Fruit fly (Drosophila melanogaster): ENCODE measurements around the gene CG43638.

dm6 chr3L:12036658-12037057 lies 7.7 kb upstream of the CG43638 start:
- no peak for TF ChIP-seq pan (optimal IDR thresholded peaks at IDR 0.05)
- no peak for TF ChIP-seq brk (GFP tag; optimal IDR thresholded peaks at IDR 0.05)
- no peak for TF ChIP-seq sage (GFP tag; optimal IDR thresholded peaks at IDR 0.05)
- TF ChIP-seq Hr78 (GFP tag; optimal IDR thresholded peaks at IDR 0.05): no peak
- no peak for TF ChIP-seq Dfd (GFP tag; optimal IDR thresholded peaks at IDR 0.05)
- TF ChIP-seq N (GFP tag; optimal IDR thresholded peaks at IDR 0.05): no peak
- TF ChIP-seq Abd-B (GFP tag; optimal IDR thresholded peaks at IDR 0.05): no peak
- TF ChIP-seq jim (GFP tag; optimal IDR thresholded peaks at IDR 0.05): no peak
- TF ChIP-seq Dif (GFP tag; optimal IDR thresholded peaks at IDR 0.05; ENCODE audit: partially characterized antibody): no peak
- TF ChIP-seq OdsH (GFP tag; optimal IDR thresholded peaks at IDR 0.05): no peak
- TF ChIP-seq Myc (optimal IDR thresholded peaks at IDR 0.05): no peak

All from whole organism, wandering third instar larva.